Fruit fly (Drosophila melanogaster): Measurements from ENCODE around the gene Lamtor3.

Gene Lamtor3

dm6 chr2L:17465915-17466677 is 14.9 kb upstream of the Lamtor3 start:
- TF ChIP-seq CTCF (optimal IDR thresholded peaks at IDR 0.05) (peak; percentile 48 to 54), CG8478 (optimal IDR thresholded peaks at IDR 0.05) (no peak)

- TF ChIP-seq CG8478 (optimal IDR thresholded peaks at IDR 0.05) (no peak), CTCF (optimal IDR thresholded peaks at IDR 0.05) (no peak)
Observed at dm6 chr2L:17466950-17467349, 14.1 kb upstream of the Lamtor3 start.

- TF ChIP-seq CG8478 (optimal IDR thresholded peaks at IDR 0.05) (no peak), CTCF (optimal IDR thresholded peaks at IDR 0.05) (no peak)
Observed at dm6 chr2L:17470630-17471029, 10.4 kb upstream of the Lamtor3 start.

- TF ChIP-seq CG8478 (optimal IDR thresholded peaks at IDR 0.05), result no peak
- TF ChIP-seq CTCF (optimal IDR thresholded peaks at IDR 0.05), result no peak
Observed at dm6 chr2L:17471524-17471923, 9.5 kb upstream of the Lamtor3 start, which contains the start of gene Sgt. TSS of gene Sgt (plus strand) at chr2L:17471603.

- no peak for TF ChIP-seq CTCF (optimal IDR thresholded peaks at IDR 0.05)
- TF ChIP-seq CG8478 (optimal IDR thresholded peaks at IDR 0.05), result no peak
Observed at dm6 chr2L:17472582-17473524, 8.2 kb upstream of the Lamtor3 start, which contains the start of gene BicD. TSS of gene BicD (minus strand) at chr2L:17473215.

dm6 chr2L:17477710-17478109 is 3.3 kb upstream of the Lamtor3 start, which contains the start of gene cass:
TSS of gene cass (minus strand) at chr2L:17477888.
- TF ChIP-seq CG8478 (optimal IDR thresholded peaks at IDR 0.05) (no peak), CTCF (optimal IDR thresholded peaks at IDR 0.05) (peak in 1 of 2 experiments; percentile 28)

dm6 chr2L:17484174-17484573 is 3.1 kb downstream of the Lamtor3 start, which contains the start of the genes GCS2beta and CG5131:
TSS of gene GCS2beta (minus strand) at chr2L:17484307.
TSS of gene CG5131 (plus strand) at chr2L:17484501.
- TF ChIP-seq CTCF (optimal IDR thresholded peaks at IDR 0.05) (peak in 1 of 2 experiments; percentile 18), CG8478 (optimal IDR thresholded peaks at IDR 0.05) (no peak)

dm6 chr2L:17485457-17485856 is 4.4 kb downstream of the Lamtor3 start, which contains the start of the genes CG43221 and CG43645:
TSS of gene CG43221 (plus strand) at chr2L:17485757.
TSS of gene CG43645 (plus strand) at chr2L:17485757.
- TF ChIP-seq CTCF (optimal IDR thresholded peaks at IDR 0.05) (no peak), CG8478 (optimal IDR thresholded peaks at IDR 0.05) (no peak)

- TF ChIP-seq CTCF (optimal IDR thresholded peaks at IDR 0.05) (no peak), CG8478 (optimal IDR thresholded peaks at IDR 0.05) (no peak)
Observed at dm6 chr2L:17486264-17486663, 5.2 kb downstream of the Lamtor3 start, which contains the start of gene CG43220. TSS of gene CG43220 (plus strand) at chr2L:17486564.

dm6 chr2L:17492680-17493079 is 11.6 kb downstream of the Lamtor3 start:
- TF ChIP-seq CTCF (optimal IDR thresholded peaks at IDR 0.05) (no peak), CG8478 (optimal IDR thresholded peaks at IDR 0.05) (no peak)

- TF ChIP-seq CTCF (optimal IDR thresholded peaks at IDR 0.05), result no peak
- no peak for TF ChIP-seq CG8478 (optimal IDR thresholded peaks at IDR 0.05)
Observed at dm6 chr2L:17495759-17496158, 14.7 kb downstream of the Lamtor3 start.

dm6 chr2L:17497108-17497507 is 16.1 kb downstream of the Lamtor3 start, which contains the start of gene qua:
TSS of gene qua (minus strand) at chr2L:17497208.
- no peak for TF ChIP-seq CG8478 (optimal IDR thresholded peaks at IDR 0.05)
- TF ChIP-seq CTCF (optimal IDR thresholded peaks at IDR 0.05), result no peak

dm6 chr2L:17498721-17499120 is 17.7 kb downstream of the Lamtor3 start, which contains the start of gene CG15142:
TSS of gene CG15142 (minus strand) at chr2L:17498821.
- TF ChIP-seq CTCF (optimal IDR thresholded peaks at IDR 0.05), result no peak
- TF ChIP-seq CG8478 (optimal IDR thresholded peaks at IDR 0.05), result no peak

dm6 chr2L:17500946-17501451 is 20.0 kb downstream of the Lamtor3 start, which contains the start of the genes mEFTs and Dhc36C:
TSS of gene mEFTs (minus strand) at chr2L:17501106.
TSS of gene Dhc36C (plus strand) at chr2L:17501401.
- TF ChIP-seq CG8478 (optimal IDR thresholded peaks at IDR 0.05), result no peak
- peak; percentile 37 to 57 for TF ChIP-seq CTCF (optimal IDR thresholded peaks at IDR 0.05)

Measured in S2 (cell line).